Fruit fly (Drosophila melanogaster) whole organism, embryonic: ENCODE measurements around the gene Pgant7.

Experiments used
- Asciz ChIP-seq: fragments of 200-800 bp; sonication (Bioruptor generic); optimal IDR thresholded peaks from 2 replicates; lab custom pipeline; 2017; ENCODE audit warnings: missing biosample characterization, mild to moderate bottlenecking, missing genetic modification characterization, missing genetic modification reagents
- BEAF-32 ChIP-seq: fragments of 200-800 bp; sonication (Bioruptor generic); optimal IDR thresholded peaks from 3 replicates; lab custom pipeline; 2017; ENCODE audit warnings: missing biosample characterization, missing genetic modification characterization, mild to moderate bottlenecking, moderate library complexity, missing genetic modification reagents
- CG10274 ChIP-seq: fragments of 200-800 bp; sonication (Bioruptor generic); optimal IDR thresholded peaks from 3 replicates; lab custom pipeline; 2017; ENCODE audit warnings: missing biosample characterization, mild to moderate bottlenecking, missing genetic modification characterization
- CG10431 ChIP-seq: fragments of 200-800 bp; sonication (Bioruptor generic); optimal IDR thresholded peaks from 3 replicates; lab custom pipeline; 2018; ENCODE audit warnings: missing biosample characterization, mild to moderate bottlenecking, missing genetic modification characterization
- CG10565 ChIP-seq: fragments of 200-800 bp; sonication (Bioruptor generic); optimal IDR thresholded peaks from 3 replicates; lab custom pipeline; 2016; ENCODE audit warnings: missing biosample characterization, mild to moderate bottlenecking, missing genetic modification characterization
- CG10654 ChIP-seq: fragments of 200-800 bp; sonication (Bioruptor generic); optimal IDR thresholded peaks from 2 replicates; lab custom pipeline; 2016; ENCODE audit warnings: missing biosample characterization, missing genetic modification characterization
- CG10979 ChIP-seq: fragments of 200-800 bp; sonication (Bioruptor generic); optimal IDR thresholded peaks from 2 replicates; lab custom pipeline; 2018; ENCODE audit warnings: missing biosample characterization, mild to moderate bottlenecking, missing genetic modification characterization, moderate library complexity
- CG11247 ChIP-seq: fragments of 200-800 bp; sonication (Bioruptor generic); IDR thresholded peaks from 2 replicates; pipeline ENCODE4 v1.3.6; 2022; ENCODE audit warnings: missing biosample characterization, missing genetic modification characterization
- CG11456 ChIP-seq: fragments of 200-800 bp; sonication (Bioruptor generic); IDR thresholded peaks from 3 replicates; pipeline ENCODE4 v1.3.6; 2022; ENCODE audit warnings: missing biosample characterization, missing genetic modification characterization
- CG11504 ChIP-seq: fragments of 200-800 bp; sonication (Bioruptor generic); optimal IDR thresholded peaks from 3 replicates; lab custom pipeline; 2019; ENCODE audit warnings: missing biosample characterization, mild to moderate bottlenecking, missing genetic modification characterization, moderate library complexity
- CG12155 ChIP-seq: fragments of 200-800 bp; sonication (Bioruptor generic); optimal IDR thresholded peaks from 3 replicates; lab custom pipeline; 2016; ENCODE audit warnings: missing biosample characterization, missing genetic modification characterization
- CG12219 ChIP-seq: fragments of 200-800 bp; sonication (Bioruptor generic); optimal IDR thresholded peaks from 3 replicates; lab custom pipeline; 2018; ENCODE audit warnings: missing biosample characterization, mild to moderate bottlenecking, missing genetic modification characterization
- CG12769 ChIP-seq: fragments of 200-800 bp; sonication (Bioruptor generic); optimal IDR thresholded peaks from 2 replicates; lab custom pipeline; 2019; ENCODE audit warnings: missing biosample characterization, mild to moderate bottlenecking, missing genetic modification characterization, moderate library complexity
- CG18262 ChIP-seq: fragments of 200-800 bp; optimal IDR thresholded peaks from 3 replicates; lab custom pipeline; 2019; ENCODE audit warnings: missing biosample characterization, mild to moderate bottlenecking, missing genetic modification characterization, moderate library complexity
- CG3281 ChIP-seq: fragments of 200-800 bp; sonication (Bioruptor generic); optimal IDR thresholded peaks from 3 replicates; lab custom pipeline; 2017; ENCODE audit warnings: missing biosample characterization, mild to moderate bottlenecking, missing genetic modification characterization
- CG33213 ChIP-seq: fragments of 200-800 bp; sonication (Bioruptor generic); optimal IDR thresholded peaks from 3 replicates; lab custom pipeline; 2016; ENCODE audit warnings: missing biosample characterization, missing genetic modification characterization
- CG3726 ChIP-seq: fragments of 200-800 bp; sonication (Bioruptor generic); IDR thresholded peaks from 3 replicates; pipeline ENCODE4, ENCODE4 v1.3.6; 2022; ENCODE audit warnings: missing biosample characterization, missing genetic modification characterization
- CG4820 ChIP-seq: fragments of 200-800 bp; sonication (Bioruptor generic); optimal IDR thresholded peaks from 3 replicates; lab custom pipeline; 2016; ENCODE audit warnings: missing biosample characterization, missing genetic modification characterization
- CG5180 ChIP-seq: fragments of 200-800 bp; sonication (Bioruptor generic); optimal IDR thresholded peaks from 3 replicates; lab custom pipeline; 2017; ENCODE audit warnings: missing biosample characterization, missing genetic modification characterization, mild to moderate bottlenecking, moderate library complexity, missing genetic modification reagents
- CG8089 ChIP-seq: fragments of 200-800 bp; sonication (Bioruptor generic); optimal IDR thresholded peaks from 3 replicates; lab custom pipeline; 2016; ENCODE audit warnings: missing biosample characterization, missing genetic modification characterization
- Dref ChIP-seq: fragments of 200-800 bp; sonication (Bioruptor generic); IDR thresholded peaks from 2 replicates; pipeline ENCODE4 v1.3.6; 2022; ENCODE audit warnings: missing biosample characterization, missing genetic modification characterization
- ERR ChIP-seq: fragments of 200-800 bp; sonication (Bioruptor generic); optimal IDR thresholded peaks from 2 replicates; lab custom pipeline; 2016; ENCODE audit warnings: missing biosample characterization, missing genetic modification characterization
- Hey ChIP-seq: fragments of 200-800 bp; sonication (Bioruptor generic); optimal IDR thresholded peaks from 3 replicates; lab custom pipeline; 2018; ENCODE audit warnings: missing biosample characterization, mild to moderate bottlenecking, missing genetic modification characterization
- Jarid2 ChIP-seq: fragments of 200-800 bp; sonication (Bioruptor generic); optimal IDR thresholded peaks from 3 replicates; lab custom pipeline; 2017; ENCODE audit warnings: mild to moderate bottlenecking, missing biosample characterization, missing genetic modification reagents, missing genetic modification characterization
- Mrtf ChIP-seq: fragments of 200-800 bp; sonication (Bioruptor generic); IDR thresholded peaks from 3 replicates; pipeline ENCODE4 v1.3.6; 2022; ENCODE audit warnings: missing biosample characterization, missing genetic modification characterization
- NK7.1 ChIP-seq: fragments of 200-800 bp; sonication (Bioruptor generic); optimal IDR thresholded peaks from 3 replicates; lab custom pipeline; 2016; ENCODE audit warnings: missing biosample characterization, missing genetic modification characterization
- Optix ChIP-seq: fragments of 200-800 bp; sonication (Bioruptor generic); IDR thresholded peaks from 3 replicates; pipeline ENCODE4 v1.3.6; 2022; ENCODE audit warnings: missing biosample characterization, missing genetic modification characterization
- Ravus ChIP-seq: fragments of 200-800 bp; sonication (Bioruptor generic); IDR thresholded peaks from 2 replicates; pipeline ENCODE4 v1.3.6; 2022; ENCODE audit warnings: missing biosample characterization, missing genetic modification characterization
- Side ChIP-seq: fragments of 200-800 bp; sonication (Bioruptor generic); optimal IDR thresholded peaks from 2 replicates; lab custom pipeline; 2016; ENCODE audit warnings: missing biosample characterization, missing genetic modification characterization
- Sin3A ChIP-seq: fragments of >200 bp; optimal IDR thresholded peaks from 2 replicates; lab custom pipeline; 2018
- Six4 ChIP-seq: fragments of 200-800 bp; sonication (Bioruptor generic); optimal IDR thresholded peaks from 2 replicates; lab custom pipeline; 2016; ENCODE audit warnings: missing biosample characterization, missing genetic modification characterization
- chm ChIP-seq: fragments of 200-800 bp; sonication (Bioruptor generic); IDR thresholded peaks from 2 replicates; pipeline ENCODE4 v1.3.6; 2022; ENCODE audit warnings: missing biosample characterization, missing genetic modification characterization
- da ChIP-seq: fragments of 200-800 bp; sonication (Bioruptor generic); optimal IDR thresholded peaks from 2 replicates; lab custom pipeline; 2016; ENCODE audit warnings: missing biosample characterization, missing genetic modification characterization
- emc ChIP-seq: fragments of 200-800 bp; sonication (Bioruptor generic); optimal IDR thresholded peaks from 2 replicates; lab custom pipeline; 2016; ENCODE audit warnings: missing biosample characterization, missing genetic modification characterization
- ewg ChIP-seq: fragments of 200-800 bp; sonication (Bioruptor generic); optimal IDR thresholded peaks from 3 replicates; lab custom pipeline; 2017; ENCODE audit warnings: mild to moderate bottlenecking, missing biosample characterization, missing genetic modification reagents, missing genetic modification characterization
- fu2 ChIP-seq: fragments of 200-800 bp; sonication (Bioruptor generic); optimal IDR thresholded peaks from 2 replicates; lab custom pipeline; 2016; ENCODE audit warnings: missing biosample characterization, missing genetic modification characterization
- gt ChIP-seq: fragments of 200-800 bp; sonication (Bioruptor generic); IDR thresholded peaks from 2 replicates; pipeline ENCODE4 v1.3.6; 2022; ENCODE audit warnings: missing biosample characterization, missing genetic modification characterization
- inv ChIP-seq: fragments of 200-800 bp; sonication (Bioruptor generic); IDR thresholded peaks from 2 replicates; pipeline ENCODE4 v1.3.6; 2022; ENCODE audit warnings: missing biosample characterization, missing genetic modification characterization; ENCODE audit not compliant: partially characterized antibody
- ken ChIP-seq: fragments of 200-800 bp; sonication (Bioruptor generic); IDR thresholded peaks from 3 replicates; pipeline ENCODE4 v1.3.6; 2022; ENCODE audit warnings: missing biosample characterization, missing genetic modification characterization
- lab ChIP-seq: fragments of 200-800 bp; sonication (Bioruptor generic); optimal IDR thresholded peaks from 3 replicates; lab custom pipeline; 2017; ENCODE audit warnings: missing biosample characterization, missing genetic modification characterization, mild to moderate bottlenecking, moderate library complexity, missing genetic modification reagents
- nau ChIP-seq: fragments of 200-800 bp; sonication (Bioruptor generic); optimal IDR thresholded peaks from 3 replicates; lab custom pipeline; 2017; ENCODE audit warnings: missing biosample characterization, mild to moderate bottlenecking, missing genetic modification characterization, missing genetic modification reagents
- nerfin-1 ChIP-seq: fragments of 200-800 bp; sonication (Bioruptor generic); optimal IDR thresholded peaks from 3 replicates; lab custom pipeline; 2019; ENCODE audit warnings: missing biosample characterization, mild to moderate bottlenecking, missing genetic modification characterization, moderate library complexity
- peb ChIP-seq: fragments of 200-800 bp; sonication (Bioruptor generic); IDR thresholded peaks from 2 replicates; pipeline ENCODE4 v1.3.6; 2022; ENCODE audit warnings: missing biosample characterization, missing genetic modification characterization
- row ChIP-seq: fragments of 200-800 bp; sonication (Bioruptor generic); IDR thresholded peaks from 3 replicates; pipeline ENCODE4 v1.3.6; 2022; ENCODE audit warnings: missing biosample characterization, missing genetic modification characterization
- sqz ChIP-seq: fragments of 200-800 bp; sonication (Bioruptor generic); optimal IDR thresholded peaks from 3 replicates; lab custom pipeline; 2018; ENCODE audit warnings: missing biosample characterization, mild to moderate bottlenecking, missing genetic modification characterization
- ttk ChIP-seq: fragments of 200-800 bp; sonication (Bioruptor generic); IDR thresholded peaks from 2 replicates; pipeline ENCODE4 v2.1.2; 2022; ENCODE audit warnings: missing biosample characterization, missing genetic modification characterization
- twi ChIP-seq: fragments of 200-800 bp; optimal IDR thresholded peaks from 2 replicates; lab custom pipeline; 2019; ENCODE audit warnings: missing biosample characterization, mild to moderate bottlenecking, missing genetic modification characterization, moderate library complexity
- yki ChIP-seq: fragments of >200 bp; optimal IDR thresholded peaks from 3 replicates; lab custom pipeline; 2018
- zen2 ChIP-seq: fragments of 200-800 bp; sonication (Bioruptor generic); IDR thresholded peaks from 3 replicates; pipeline ENCODE4 v1.3.6; 2022; ENCODE audit warnings: missing biosample characterization, missing genetic modification characterization; ENCODE audit not compliant: partially characterized antibody

The Pgant7 gene

DNA sequence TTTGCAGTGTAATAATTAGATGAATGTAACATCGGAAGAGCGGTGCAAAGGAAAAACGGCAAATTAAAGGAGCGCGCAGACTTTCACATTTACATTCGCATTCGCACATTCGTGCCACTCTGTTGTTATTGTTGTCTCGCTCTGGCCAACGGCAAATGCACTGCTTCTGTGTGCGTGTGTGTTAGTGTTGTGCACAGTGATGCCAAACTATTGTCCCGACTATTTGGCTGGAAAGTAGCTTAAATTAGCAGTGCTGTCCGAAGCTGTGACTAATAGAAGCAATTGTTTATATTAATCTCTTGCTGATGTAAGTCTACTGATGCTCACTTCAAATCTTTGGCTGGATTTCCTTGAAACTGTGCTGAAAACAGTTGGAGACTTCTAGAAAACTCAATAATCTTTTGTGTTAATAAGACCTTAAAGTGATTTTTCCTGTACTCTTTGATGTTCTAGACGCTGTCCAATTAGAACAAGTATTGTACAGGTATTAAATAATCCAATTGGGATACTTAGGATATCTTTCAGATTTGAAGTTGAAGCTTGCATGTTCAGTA is 16.3 kb upstream of the Pgant7 start (continued):
- TF ChIP-seq ewg (GFP tag; lab: Kevin White, UChicago) (no peak), da (GFP tag; lab: Kevin White, UChicago) (no peak), CG11504 (tag; lab: Kevin White, UChicago) (peak; percentile 32), Ravus (GFP tag; lab: Robert Waterston, UW) (no peak), zen2 (no peak)

DNA sequence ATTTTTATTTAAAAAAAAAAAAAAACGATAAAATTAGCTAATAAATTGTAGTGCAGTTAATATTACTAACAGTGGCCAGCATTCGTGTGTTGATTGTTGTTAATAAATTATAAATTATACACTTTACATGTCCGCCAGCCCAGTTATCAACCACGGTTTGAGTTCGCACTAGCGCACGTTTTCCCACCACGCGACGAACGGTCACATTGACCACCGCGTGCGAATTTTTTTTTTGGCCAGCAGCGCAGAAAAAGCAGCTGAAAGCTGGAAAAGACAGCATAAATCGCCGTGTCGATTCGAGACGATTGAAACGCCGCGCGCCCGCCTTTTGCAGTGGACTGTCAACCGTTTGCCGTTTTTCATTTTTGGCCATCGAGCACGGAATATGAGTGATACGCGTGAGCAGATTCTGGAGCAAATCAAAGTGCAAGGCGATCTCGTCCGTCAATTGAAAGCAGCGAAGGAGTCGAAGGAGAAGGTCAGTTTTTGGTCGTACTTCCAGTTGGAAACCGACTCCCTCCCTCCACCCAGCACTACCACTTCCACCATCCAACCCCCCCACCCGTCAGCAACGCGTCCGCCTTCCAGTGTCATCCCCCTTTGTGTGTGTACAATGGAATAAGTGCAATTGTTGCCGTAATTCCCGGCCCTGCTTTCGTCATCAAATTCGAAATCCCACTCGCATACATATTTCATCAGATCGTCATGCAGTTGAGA is 15.6 kb upstream of the Pgant7 start, which contains the start of the genes Bx and HisRS:
Bx (plus strand) TSS at position 224 of the 717 bp plus-strand sequence.
HisRS (plus strand) TSS at position 224 of the 717 bp plus-strand sequence.
- TF ChIP-seq CG12769 (tag; lab: Kevin White, UChicago) (peak; percentile 27), lab (GFP tag; lab: Kevin White, UChicago) (no peak), emc (GFP tag; lab: Kevin White, UChicago) (no peak), CG18262 (tag; lab: Kevin White, UChicago) (no peak), row (GFP tag; lab: Robert Waterston, UW) (0 out of 3 replicates have a peak, but pooled peaks have one; percentile 23), CG3726 (no peak), CG10565 (GFP tag; lab: Kevin White, UChicago) (no peak), CG10431 (GFP tag; lab: Kevin White, UChicago) (no peak), Hey (tag; lab: Kevin White, UChicago) (no peak), ken (GFP tag; lab: Robert Waterston, UW) (no peak), Dref (GFP tag; lab: Robert Waterston, UW) (peak; percentile 49), chm (GFP tag; lab: Robert Waterston, UW) (no peak), CG5180 (GFP tag; lab: Kevin White, UChicago) (peak; percentile 62), CG3281 (GFP tag; lab: Kevin White, UChicago) (no peak), inv (GFP tag; lab: Robert Waterston, UW) (0 out of 2 replicates have a peak, but pooled peaks have one; percentile 8), CG12219 (no peak), gt (GFP tag; lab: Robert Waterston, UW) (no peak), sqz (GFP tag; lab: Kevin White, UChicago) (peak; percentile 94), Jarid2 (GFP tag; lab: Kevin White, UChicago) (no peak), NK7.1 (GFP tag; lab: Kevin White, UChicago) (no peak), fu2 (no peak), Ravus (GFP tag; lab: Robert Waterston, UW) (no peak), CG10979 (tag; lab: Kevin White, UChicago) (no peak), CG10654 (GFP tag; lab: Kevin White, UChicago) (no peak), peb (GFP tag; lab: Robert Waterston, UW) (no peak), Asciz (GFP tag; lab: Kevin White, UChicago) (no peak), nau (no peak), Optix (GFP tag; lab: Robert Waterston, UW) (no peak), CG4820 (GFP tag; lab: Kevin White, UChicago) (no peak), ttk (GFP tag; lab: Robert Waterston, UW) (no peak), BEAF-32 (peak; percentile 50), Side (no peak), Mrtf (no peak), nerfin-1 (tag; lab: Kevin White, UChicago) (no peak), CG33213 (peak; percentile 51), Sin3A (lab: Kevin White, UChicago) (peak; percentile 37), CG10274 (GFP tag; lab: Kevin White, UChicago) (no peak), Six4 (GFP tag; lab: Kevin White, UChicago) (no peak), yki (lab: Kevin White, UChicago) (no peak), twi (tag; lab: Kevin White, UChicago) (no peak), CG11456 (no peak), CG11247 (GFP tag; lab: Robert Waterston, UW) (no peak), CG8089 (GFP tag; lab: Kevin White, UChicago) (no peak), CG12155 (GFP tag; lab: Kevin White, UChicago) (no peak), ERR (GFP tag; lab: Kevin White, UChicago) (no peak)
